Worm (Caenorhabditis elegans): Measurements from ENCODE around the gene D1046.2.

DNA sequence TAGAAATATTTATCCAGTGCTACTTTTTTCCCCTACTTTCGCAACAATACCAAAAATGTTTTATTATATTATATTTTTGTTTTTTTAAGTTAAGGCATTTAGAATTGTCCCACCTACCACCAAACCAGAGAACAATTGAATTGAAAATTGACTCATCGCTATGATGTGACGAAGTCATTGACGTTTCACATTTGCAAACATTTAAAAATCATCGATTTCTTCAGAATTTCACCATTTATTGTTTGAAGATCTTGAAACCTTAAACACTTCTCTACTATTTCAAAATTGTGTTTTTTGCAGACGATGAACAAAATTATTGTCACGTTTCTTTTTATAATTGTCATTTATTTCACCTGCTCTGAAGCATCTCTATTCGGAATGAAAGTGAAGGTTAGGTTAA, 44.7 kb downstream of the D1046.2 start, which contains the start of gene C09G9.8:
- TF ChIP-seq pax-1 (tag; optimal IDR thresholded peaks at IDR 0.05) (no peak), unc-3 (GFP tag; conservative IDR thresholded peaks at IDR 0.05) (no peak), unc-3 (tag; optimal IDR thresholded peaks at IDR 0.05) (no peak), nfya-1 (tag; optimal IDR thresholded peaks at IDR 0.05) (no peak), sdc-2 (tag; optimal IDR thresholded peaks at IDR 0.05) (no peak), C08G9.2 (tag; optimal IDR thresholded peaks at IDR 0.05) (no peak), dve-1 (tag; optimal IDR thresholded peaks at IDR 0.05) (no peak), fax-1 (tag; optimal IDR thresholded peaks at IDR 0.05) (no peak), ceh-48 (tag; optimal IDR thresholded peaks at IDR 0.05) (no peak), ama-1 (optimal IDR thresholded peaks at IDR 0.05) (no peak), pat-9 (tag; optimal IDR thresholded peaks at IDR 0.05) (no peak), fkh-10 (GFP tag; optimal IDR thresholded peaks at IDR 0.05) (no peak), ceh-34 (tag; optimal IDR thresholded peaks at IDR 0.05) (no peak), mec-3 (tag; optimal IDR thresholded peaks at IDR 0.05; ENCODE audit: borderline replicate concordance) (no peak)
